Fruit fly (Drosophila melanogaster): ENCODE results near the gene LSm-4.
A peak's percentile ranks its signal among the peaks of the same experiment; 100 is the strongest.

The LSm-4 gene

dm6 chr2L:10386208-10386805 is 18.7 kb downstream of the LSm-4 start, which contains the start of the genes Cdk1 and mRpS7 (continued):
- TF ChIP-seq Jarid2 (GFP tag; optimal IDR thresholded peaks at IDR 0.05) (no peak), Rfx (GFP tag; IDR thresholded peaks at IDR 0.05) (peak; percentile 70), CG8388 (GFP tag; optimal IDR thresholded peaks at IDR 0.05) (peak; percentile 79), unpg (GFP tag; optimal IDR thresholded peaks at IDR 0.05) (peak; percentile 79), CG17912 (GFP tag; optimal IDR thresholded peaks at IDR 0.05) (no peak), cato (GFP tag; optimal IDR thresholded peaks at IDR 0.05; ENCODE audit: borderline replicate concordance) (peak; percentile 63), sens-2 (GFP tag; IDR thresholded peaks at IDR 0.05) (0 out of 2 replicates have a peak, but pooled peaks have one; percentile 20), CG30431 (GFP tag; optimal IDR thresholded peaks at IDR 0.05) (peak; percentile 26), Usf (GFP tag; optimal IDR thresholded peaks at IDR 0.05) (peak; percentile 40), Ets97D (GFP tag; optimal IDR thresholded peaks at IDR 0.05) (peak; percentile 31), ttk (GFP tag; IDR thresholded peaks at IDR 0.05) (peak; percentile 63; the same call in 1 of the 2 replicates), al (GFP tag; IDR thresholded peaks at IDR 0.05) (peak; percentile 54), gem (tag; optimal IDR thresholded peaks at IDR 0.05) (peak; percentile 90), TFAM (GFP tag; optimal IDR thresholded peaks at IDR 0.05) (no peak), CG32532 (GFP tag; IDR thresholded peaks at IDR 0.05) (peak; percentile 77), fd96Cb (tag; optimal IDR thresholded peaks at IDR 0.05) (peak; percentile 77), HLH54F (GFP tag; optimal IDR thresholded peaks at IDR 0.05) (peak; percentile 64), Opbp (GFP tag; IDR thresholded peaks at IDR 0.05; ENCODE audit: partially characterized antibody) (no peak), Sin3A (optimal IDR thresholded peaks at IDR 0.05) (no peak), CG14667 (GFP tag; IDR thresholded peaks at IDR 0.05) (no peak; the same call in 1 of the 2 replicates), NK7.1 (GFP tag; optimal IDR thresholded peaks at IDR 0.05) (no peak), jumu (GFP tag; optimal IDR thresholded peaks at IDR 0.05) (peak; percentile 33), HLH3B (GFP tag; IDR thresholded peaks at IDR 0.05) (no peak), BtbVII (GFP tag; optimal IDR thresholded peaks at IDR 0.05) (peak; percentile 28), sna (GFP tag; IDR thresholded peaks at IDR 0.05; ENCODE audit: partially characterized antibody) (no peak), HHEX (GFP tag; optimal IDR thresholded peaks at IDR 0.05) (peak; percentile 40), Gug (GFP tag; IDR thresholded peaks at IDR 0.05) (no peak), CG4617 (GFP tag; optimal IDR thresholded peaks at IDR 0.05; ENCODE audit: borderline replicate concordance) (peak; percentile 23), jing (GFP tag; optimal IDR thresholded peaks at IDR 0.05) (no peak), crc (GFP tag; optimal IDR thresholded peaks at IDR 0.05) (peak; percentile 10), Xbp1 (GFP tag; optimal IDR thresholded peaks at IDR 0.05) (peak; percentile 77), Optix (GFP tag; IDR thresholded peaks at IDR 0.05) (no peak), pho (GFP tag; optimal IDR thresholded peaks at IDR 0.05) (peak; percentile 63), Dip3 (GFP tag; optimal IDR thresholded peaks at IDR 0.05) (peak; percentile 53), NC2β (GFP tag; optimal IDR thresholded peaks at IDR 0.05) (peak; percentile 31), CG1024 (GFP tag; IDR thresholded peaks at IDR 0.05) (peak; percentile 69; the same call in 1 of the 2 replicates), CG10565 (GFP tag; optimal IDR thresholded peaks at IDR 0.05) (peak; percentile 52), CG32772 (GFP tag; IDR thresholded peaks at IDR 0.05) (peak; percentile 72), gcm2 (GFP tag; optimal IDR thresholded peaks at IDR 0.05) (peak; percentile 13), trem (tag; optimal IDR thresholded peaks at IDR 0.05) (peak; percentile 61), Fer1 (GFP tag; optimal IDR thresholded peaks at IDR 0.05) (peak; percentile 32), tup (GFP tag; optimal IDR thresholded peaks at IDR 0.05) (no peak), rib (GFP tag; IDR thresholded peaks at IDR 0.05) (no peak), CG6791 (GFP tag; IDR thresholded peaks at IDR 0.05; ENCODE audit: partially characterized antibody) (no peak), grn (GFP tag; optimal IDR thresholded peaks at IDR 0.05) (no peak), CG13287 (GFP tag; IDR thresholded peaks at IDR 0.05; ENCODE audit: partially characterized antibody) (no peak), CG31365 (tag; optimal IDR thresholded peaks at IDR 0.05) (no peak), Camta (GFP tag; optimal IDR thresholded peaks at IDR 0.05) (peak; percentile 57), gt (GFP tag; IDR thresholded peaks at IDR 0.05) (no peak), CG4730 (GFP tag; IDR thresholded peaks at IDR 0.05) (peak; percentile 41), Myb (GFP tag; optimal IDR thresholded peaks at IDR 0.05) (peak; percentile 40)

Measured in whole organism, embryonic.